Fruit fly (Drosophila melanogaster) whole organism, embryonic: Measurements from ENCODE around the gene CG4291.
A peak's percentile ranks its signal among the peaks of the same experiment; 100 is the strongest.

ENCODE experiments used
- Asciz ChIP-seq: fragments of 200-800 bp; sonication (Bioruptor generic); optimal IDR thresholded peaks from 2 replicates; lab custom pipeline; 2017; ENCODE audit warnings: missing biosample characterization, mild to moderate bottlenecking, missing genetic modification characterization, missing genetic modification reagents
- Atf-2 ChIP-seq: fragments of 200-800 bp; sonication (Bioruptor generic); optimal IDR thresholded peaks from 2 replicates; lab custom pipeline; 2016; ENCODE audit warnings: missing biosample characterization, missing genetic modification characterization
- BEAF-32 ChIP-seq: fragments of 200-800 bp; sonication (Bioruptor generic); optimal IDR thresholded peaks from 3 replicates; lab custom pipeline; 2017; ENCODE audit warnings: missing biosample characterization, missing genetic modification characterization, mild to moderate bottlenecking, moderate library complexity, missing genetic modification reagents
- CG11696 ChIP-seq: fragments of 200-800 bp; sonication (Bioruptor generic); IDR thresholded peaks from 2 replicates; pipeline ENCODE4 v1.3.6; 2022; ENCODE audit warnings: missing biosample characterization, missing genetic modification characterization
- CG12071 ChIP-seq: fragments of 200-800 bp; sonication (Bioruptor generic); optimal IDR thresholded peaks from 3 replicates; lab custom pipeline; 2018; ENCODE audit warnings: missing biosample characterization, mild to moderate bottlenecking, missing genetic modification characterization
- CG1233 ChIP-seq: fragments of 200-800 bp; sonication (Bioruptor generic); optimal IDR thresholded peaks from 4 replicates; lab custom pipeline; 2018; ENCODE audit warnings: missing biosample characterization, mild to moderate bottlenecking, missing genetic modification characterization
- CG12769 ChIP-seq: fragments of 200-800 bp; sonication (Bioruptor generic); optimal IDR thresholded peaks from 2 replicates; lab custom pipeline; 2019; ENCODE audit warnings: missing biosample characterization, mild to moderate bottlenecking, missing genetic modification characterization, moderate library complexity
- CG12942 ChIP-seq: fragments of 200-800 bp; sonication (Bioruptor generic); optimal IDR thresholded peaks from 3 replicates; lab custom pipeline; 2016; ENCODE audit warnings: missing biosample characterization, missing genetic modification characterization
- CG17612 ChIP-seq: fragments of 200-800 bp; sonication (Bioruptor generic); IDR thresholded peaks from 2 replicates; pipeline ENCODE4 v1.3.6; 2022; ENCODE audit warnings: missing biosample characterization, missing genetic modification characterization
- CG17912 ChIP-seq: fragments of 200-800 bp; sonication (Bioruptor generic); optimal IDR thresholded peaks from 2 replicates; lab custom pipeline; 2018; ENCODE audit warnings: missing biosample characterization, mild to moderate bottlenecking, missing genetic modification characterization
- CG1792 ChIP-seq: fragments of 200-800 bp; sonication (Bioruptor generic); optimal IDR thresholded peaks from 2 replicates; lab custom pipeline; 2016; ENCODE audit warnings: missing biosample characterization, missing genetic modification characterization
- CG18619 ChIP-seq: fragments of 200-800 bp; sonication (Bioruptor generic); optimal IDR thresholded peaks from 3 replicates; lab custom pipeline; 2017; ENCODE audit warnings: missing biosample characterization, mild to moderate bottlenecking, missing genetic modification characterization
- CG2199 ChIP-seq: fragments of 200-800 bp; sonication (Bioruptor generic); IDR thresholded peaks from 3 replicates; pipeline ENCODE4 v1.3.6; 2022; ENCODE audit warnings: missing biosample characterization, missing genetic modification characterization
- CG30020 ChIP-seq: fragments of 200-800 bp; optimal IDR thresholded peaks from 2 replicates; lab custom pipeline; 2019; ENCODE audit warnings: missing biosample characterization, mild to moderate bottlenecking, missing genetic modification characterization, moderate library complexity
- CG30431 ChIP-seq: fragments of 200-800 bp; sonication (Bioruptor generic); optimal IDR thresholded peaks from 2 replicates; lab custom pipeline; 2017; ENCODE audit warnings: missing biosample characterization, missing genetic modification characterization
- CG3065 ChIP-seq: fragments of 200-800 bp; sonication (Bioruptor generic); optimal IDR thresholded peaks from 2 replicates; lab custom pipeline; 2016; ENCODE audit warnings: missing biosample characterization, missing genetic modification characterization
- CG32767 ChIP-seq: fragments of 200-800 bp; sonication (Bioruptor generic); IDR thresholded peaks from 2 replicates; pipeline ENCODE4 v1.3.6; 2022; ENCODE audit warnings: missing biosample characterization, missing genetic modification characterization
- CG33213 ChIP-seq: fragments of 200-800 bp; sonication (Bioruptor generic); optimal IDR thresholded peaks from 3 replicates; lab custom pipeline; 2016; ENCODE audit warnings: missing biosample characterization, missing genetic modification characterization
- CG4360 ChIP-seq: fragments of 200-800 bp; sonication (Bioruptor generic); IDR thresholded peaks from 2 replicates; pipeline ENCODE4 v1.3.6; 2022; ENCODE audit warnings: missing biosample characterization, missing genetic modification characterization
- CG43689 ChIP-seq: fragments of 200-800 bp; sonication (Bioruptor generic); IDR thresholded peaks from 2 replicates; pipeline ENCODE4 v1.3.6; 2022; ENCODE audit warnings: missing biosample characterization, missing genetic modification characterization
- CG4404 ChIP-seq: fragments of 200-800 bp; sonication (Bioruptor generic); IDR thresholded peaks from 2 replicates; pipeline ENCODE4 v1.3.6; 2022; ENCODE audit warnings: missing biosample characterization, missing genetic modification characterization
- CG6272 ChIP-seq: fragments of 200-800 bp; sonication (Bioruptor generic); IDR thresholded peaks from 2 replicates; pipeline ENCODE4 v1.3.6; 2022; ENCODE audit warnings: missing biosample characterization, missing genetic modification characterization
- CG7987 ChIP-seq: fragments of 200-800 bp; sonication (Bioruptor generic); optimal IDR thresholded peaks from 2 replicates; lab custom pipeline; 2018; ENCODE audit warnings: missing biosample characterization, mild to moderate bottlenecking, missing genetic modification characterization, moderate library complexity
- CG8478 ChIP-seq: fragments of >200 bp; optimal IDR thresholded peaks from 2 replicates; lab custom pipeline; 2018
- CG9797 ChIP-seq: fragments of 200-800 bp; sonication (Bioruptor generic); optimal IDR thresholded peaks from 3 replicates; lab custom pipeline; 2018; ENCODE audit warnings: missing biosample characterization, mild to moderate bottlenecking, missing genetic modification characterization
- CHES-1-like ChIP-seq: fragments of 200-800 bp; sonication (Bioruptor generic); optimal IDR thresholded peaks from 2 replicates; lab custom pipeline; 2016; ENCODE audit warnings: missing biosample characterization, missing genetic modification characterization
- Doc3 ChIP-seq: fragments of 200-800 bp; sonication (Bioruptor generic); IDR thresholded peaks from 3 replicates; pipeline ENCODE4 v1.3.6; 2022; ENCODE audit warnings: missing biosample characterization, missing genetic modification characterization; ENCODE audit not compliant: partially characterized antibody
- E2f2 ChIP-seq: fragments of 200-800 bp; sonication (Bioruptor generic); IDR thresholded peaks from 2 replicates; pipeline ENCODE4 v1.3.6; 2022; ENCODE audit warnings: missing biosample characterization, missing genetic modification characterization
- Hsf ChIP-seq: fragments of 200-800 bp; sonication (Bioruptor generic); optimal IDR thresholded peaks from 3 replicates; lab custom pipeline; 2016; ENCODE audit warnings: missing biosample characterization, missing genetic modification characterization
- Neu2 ChIP-seq: fragments of 200-800 bp; sonication (Bioruptor generic); optimal IDR thresholded peaks from 3 replicates; lab custom pipeline; 2016; ENCODE audit warnings: missing biosample characterization, missing genetic modification characterization, borderline replicate concordance
- NfI ChIP-seq: fragments of 200-800 bp; sonication (Bioruptor generic); optimal IDR thresholded peaks from 3 replicates; lab custom pipeline; 2018; ENCODE audit warnings: missing biosample characterization, mild to moderate bottlenecking, missing genetic modification characterization, moderate library complexity
- Taf1 ChIP-seq: fragments of 200-800 bp; sonication (Bioruptor generic); IDR thresholded peaks from 2 replicates; pipeline ENCODE4 v1.3.6; 2022; ENCODE audit warnings: missing biosample characterization, missing genetic modification characterization
- al ChIP-seq: fragments of 200-800 bp; sonication (Bioruptor generic); IDR thresholded peaks from 2 replicates; pipeline ENCODE4 v1.3.6; 2022; ENCODE audit warnings: missing biosample characterization, missing genetic modification characterization
- amos ChIP-seq: fragments of 200-800 bp; sonication (Bioruptor generic); IDR thresholded peaks from 2 replicates; pipeline ENCODE4 v1.3.6; 2022; ENCODE audit warnings: missing biosample characterization, missing genetic modification characterization; ENCODE audit not compliant: partially characterized antibody
- caup ChIP-seq: fragments of 200-800 bp; sonication (Bioruptor generic); optimal IDR thresholded peaks from 3 replicates; lab custom pipeline; 2017; ENCODE audit warnings: missing biosample characterization, mild to moderate bottlenecking, missing genetic modification characterization, moderate library complexity; ENCODE audit not compliant: severe bottlenecking
- chn ChIP-seq: fragments of 200-800 bp; sonication (Bioruptor generic); optimal IDR thresholded peaks from 2 replicates; lab custom pipeline; 2016; ENCODE audit warnings: missing biosample characterization, missing genetic modification characterization
- dan ChIP-seq: fragments of 200-800 bp; sonication (Bioruptor generic); IDR thresholded peaks from 2 replicates; pipeline ENCODE4 v1.3.6; 2022; ENCODE audit warnings: missing biosample characterization, missing genetic modification characterization
- dati ChIP-seq: fragments of 200-800 bp; sonication (Bioruptor generic); IDR thresholded peaks from 2 replicates; pipeline ENCODE4 v1.3.6; 2022; ENCODE audit warnings: missing biosample characterization, missing genetic modification characterization
- en ChIP-seq: fragments of 200-800 bp; sonication (Bioruptor generic); optimal IDR thresholded peaks from 2 replicates; lab custom pipeline; 2016; ENCODE audit warnings: missing biosample characterization, missing genetic modification characterization
- fru ChIP-seq: fragments of >200 bp; optimal IDR thresholded peaks from 2 replicates; lab custom pipeline; 2017
- gcm ChIP-seq: fragments of 200-800 bp; sonication (Bioruptor generic); optimal IDR thresholded peaks from 2 replicates; lab custom pipeline; 2019; ENCODE audit warnings: missing biosample characterization, mild to moderate bottlenecking, missing genetic modification characterization, moderate library complexity
- gem ChIP-seq: fragments of 200-800 bp; sonication (Bioruptor generic); optimal IDR thresholded peaks from 2 replicates; lab custom pipeline; 2019; ENCODE audit warnings: missing biosample characterization, mild to moderate bottlenecking, missing genetic modification characterization, moderate library complexity
- gsb ChIP-seq: fragments of 200-800 bp; sonication (Bioruptor generic); IDR thresholded peaks from 2 replicates; pipeline ENCODE4 v1.3.6; 2022; ENCODE audit warnings: missing biosample characterization, missing genetic modification characterization
- lbe ChIP-seq: fragments of 200-800 bp; sonication (Bioruptor generic); optimal IDR thresholded peaks from 2 replicates; lab custom pipeline; 2016; ENCODE audit warnings: missing biosample characterization, mild to moderate bottlenecking, missing genetic modification characterization
- lmd ChIP-seq: fragments of 200-800 bp; sonication (Bioruptor generic); IDR thresholded peaks from 2 replicates; pipeline ENCODE4 v1.3.6; 2022; ENCODE audit warnings: missing biosample characterization, missing genetic modification characterization
- nerfin-2 ChIP-seq: fragments of 200-800 bp; sonication (Bioruptor generic); IDR thresholded peaks from 2 replicates; pipeline ENCODE4 v1.3.6; 2022; ENCODE audit warnings: missing biosample characterization, missing genetic modification characterization; ENCODE audit not compliant: partially characterized antibody
- nom ChIP-seq: fragments of 200-800 bp; sonication (Bioruptor generic); optimal IDR thresholded peaks from 2 replicates; lab custom pipeline; 2017; ENCODE audit warnings: missing biosample characterization, missing genetic modification characterization, mild to moderate bottlenecking, moderate library complexity, missing genetic modification reagents
- org-1 ChIP-seq: fragments of 200-800 bp; sonication (Bioruptor generic); optimal IDR thresholded peaks from 2 replicates; lab custom pipeline; 2017; ENCODE audit warnings: missing biosample characterization, missing genetic modification characterization
- pho ChIP-seq: fragments of 200-800 bp; sonication (Bioruptor generic); optimal IDR thresholded peaks from 2 replicates; lab custom pipeline; 2016; ENCODE audit warnings: missing biosample characterization, missing genetic modification characterization
- sqz ChIP-seq: fragments of 200-800 bp; sonication (Bioruptor generic); optimal IDR thresholded peaks from 3 replicates; lab custom pipeline; 2018; ENCODE audit warnings: missing biosample characterization, mild to moderate bottlenecking, missing genetic modification characterization
- unc-4 ChIP-seq: fragments of 200-800 bp; sonication (Bioruptor generic); IDR thresholded peaks from 2 replicates; pipeline ENCODE4 v1.3.6; 2022; ENCODE audit warnings: missing biosample characterization, missing genetic modification characterization; ENCODE audit not compliant: partially characterized antibody

The CG4291 gene

DNA sequence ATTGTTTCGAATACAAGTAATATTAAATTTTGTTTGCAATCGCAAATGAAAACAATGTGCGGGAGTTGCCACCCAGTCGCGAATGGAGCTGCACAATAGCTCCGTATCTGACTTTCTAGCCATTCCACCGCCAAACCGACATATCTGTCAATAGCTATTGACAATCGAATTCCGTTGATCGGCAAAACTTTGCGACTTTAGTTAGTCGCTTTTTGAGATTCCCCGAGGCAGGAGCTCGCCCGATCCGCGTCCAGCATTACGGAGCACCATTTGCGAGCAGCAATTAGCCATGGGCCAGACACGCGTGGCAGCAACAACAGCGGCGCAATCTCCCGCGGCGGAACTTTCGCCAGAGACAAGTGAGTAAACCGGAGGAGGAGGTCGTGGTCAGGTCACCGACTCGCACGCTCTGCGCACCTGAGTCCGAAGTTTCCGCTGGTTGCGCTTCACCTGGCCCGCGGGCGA, at the start of gene CG4291, which contains the start of gene kraken:
Gene CG4291, minus strand, starts transcription at position 84 of the 465 bp plus-strand sequence.
Gene kraken, plus strand, starts transcription at position 122 of the 465 bp plus-strand sequence.
- TF ChIP-seq org-1 (GFP tag; lab: Kevin White, UChicago) (peak; percentile 20), Neu2 (GFP tag; lab: Kevin White, UChicago) (no peak), Doc3 (GFP tag; lab: Robert Waterston, UW) (no peak), gcm (no peak), al (GFP tag; lab: Robert Waterston, UW) (0 out of 2 replicates have a peak, but pooled peaks have one; percentile 18), CG12769 (peak; percentile 73), CG12942 (GFP tag; lab: Kevin White, UChicago) (peak; percentile 15), CG4404 (GFP tag; lab: Robert Waterston, UW) (peak; percentile 14; the same call in 1 of the 2 replicates), CG30431 (GFP tag; lab: Kevin White, UChicago) (no peak), NfI (peak; percentile 70), fru (no peak), unc-4 (GFP tag; lab: Robert Waterston, UW) (peak; percentile 22; the same call in 1 of the 2 replicates), CG9797 (peak; percentile 33), CG18619 (no peak), Taf1 (GFP tag; lab: Robert Waterston, UW) (0 out of 2 replicates have a peak, but pooled peaks have one; percentile 7), lbe (peak; percentile 9), CG8478 (no peak), CG1792 (GFP tag; lab: Kevin White, UChicago) (peak; percentile 31), CG32767 (GFP tag; lab: Robert Waterston, UW) (no peak), dan (no peak), CG30020 (peak; percentile 27), CG12071 (GFP tag; lab: Kevin White, UChicago) (no peak), gsb (GFP tag; lab: Robert Waterston, UW) (peak; percentile 38), CG2199 (GFP tag; lab: Robert Waterston, UW) (peak; percentile 57; the same call in 1 of the 3 replicates), BEAF-32 (GFP tag; lab: Kevin White, UChicago) (peak; percentile 43), nom (GFP tag; lab: Kevin White, UChicago) (peak; percentile 41), CG33213 (GFP tag; lab: Kevin White, UChicago) (peak; percentile 75), CG3065 (GFP tag; lab: Kevin White, UChicago) (no peak), lmd (GFP tag; lab: Robert Waterston, UW) (peak; percentile 53; the same call in 1 of the 2 replicates), dati (no peak), pho (GFP tag; lab: Kevin White, UChicago) (peak; percentile 59), Asciz (GFP tag; lab: Kevin White, UChicago) (no peak), chn (GFP tag; lab: Kevin White, UChicago) (peak; percentile 67), CG11696 (GFP tag; lab: Robert Waterston, UW) (no peak), CG17612 (peak; percentile 31; the same call in 1 of the 2 replicates), amos (peak; percentile 36; the same call in 1 of the 2 replicates), sqz (GFP tag; lab: Kevin White, UChicago) (no peak), gem (tag; lab: Kevin White, UChicago) (peak; percentile 52), Atf-2 (GFP tag; lab: Kevin White, UChicago) (no peak), CG43689 (GFP tag; lab: Robert Waterston, UW) (no peak), CG6272 (peak; percentile 9; the same call in 1 of the 2 replicates), CHES-1-like (peak; percentile 78), CG7987 (peak; percentile 64), en (GFP tag; lab: Kevin White, UChicago) (peak; percentile 0), E2f2 (GFP tag; lab: Robert Waterston, UW) (peak; percentile 48), Hsf (GFP tag; lab: Kevin White, UChicago) (peak; percentile 40), nerfin-2 (GFP tag; lab: Robert Waterston, UW) (0 out of 2 replicates have a peak, but pooled peaks have one; percentile 31), CG1233 (GFP tag; lab: Kevin White, UChicago) (peak; percentile 2), CG4360 (peak; percentile 55), caup (peak; percentile 55), CG17912 (peak; percentile 58)
